Worm (Caenorhabditis elegans): ENCODE results near the gene C05D10.4.

Gene C05D10.4

DNA sequence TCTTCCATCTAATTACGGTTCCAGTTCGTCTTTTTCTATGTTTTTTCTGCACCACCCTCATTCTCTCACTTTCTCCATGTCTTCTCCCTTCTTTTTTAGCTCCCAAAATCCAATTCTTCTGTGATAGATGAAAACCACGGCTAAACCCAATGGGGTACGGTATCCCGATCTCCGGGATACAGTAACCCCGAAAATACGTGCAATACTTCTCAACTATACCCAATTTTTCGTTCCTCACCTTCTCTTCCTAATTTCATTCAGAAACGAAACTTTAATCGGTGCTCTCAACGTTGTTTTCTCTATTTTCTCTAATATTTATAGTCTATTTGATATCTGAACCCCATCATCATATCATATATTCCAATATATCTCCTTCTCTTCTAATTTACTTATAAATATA is 21.0 kb upstream of the C05D10.4 start (continued):
- TF ChIP-seq attf-6 (GFP tag; IDR thresholded peaks at IDR 0.05) = 0 out of 2 replicates have a peak, but pooled peaks have one; percentile 18
- no peak for TF ChIP-seq tlf-1 (GFP tag; optimal IDR thresholded peaks at IDR 0.05)
- no peak for TF ChIP-seq cebp-1 (GFP tag; IDR thresholded peaks at IDR 0.05)
- peak; percentile 24 for TF ChIP-seq cebp-1 (tag; optimal IDR thresholded peaks at IDR 0.05)
- TF ChIP-seq akir-1 (GFP tag; optimal IDR thresholded peaks at IDR 0.05) = no peak
- no peak for TF ChIP-seq zfh-2 (GFP tag; conservative IDR thresholded peaks at IDR 0.05)
- no peak for TF ChIP-seq ztf-18 (tag; optimal IDR thresholded peaks at IDR 0.05)
- 0 out of 2 replicates have a peak, but pooled peaks have one; percentile 28 for TF ChIP-seq cebp-2 (GFP tag; IDR thresholded peaks at IDR 0.05)
- TF ChIP-seq egl-44 (GFP tag; IDR thresholded peaks at IDR 0.05) = no peak
- no peak for TF ChIP-seq die-1 (tag; optimal IDR thresholded peaks at IDR 0.05)
- no peak for TF ChIP-seq gei-17 (GFP tag; optimal IDR thresholded peaks at IDR 0.05)
- no peak for TF ChIP-seq mes-4 (tag; optimal IDR thresholded peaks at IDR 0.05)
- no peak for TF ChIP-seq hlh-26 (GFP tag; conservative IDR thresholded peaks at IDR 0.05)
- TF ChIP-seq hrde-1 (tag; optimal IDR thresholded peaks at IDR 0.05; ENCODE audit: borderline replicate concordance) = peak; percentile 18
- TF ChIP-seq Y79H2A.3 (GFP tag; conservative IDR thresholded peaks at IDR 0.05) = no peak
- TF ChIP-seq him-1 (tag; optimal IDR thresholded peaks at IDR 0.05) = peak; percentile 42
- TF ChIP-seq ztf-25 (GFP tag; IDR thresholded peaks at IDR 0.05) = 0 out of 2 replicates have a peak, but pooled peaks have one; percentile 9
- peak; percentile 6 for TF ChIP-seq K12H6.12 (tag; optimal IDR thresholded peaks at IDR 0.05)
- no peak for TF ChIP-seq attf-5 (GFP tag; optimal IDR thresholded peaks at IDR 0.05)
- TF ChIP-seq F10E7.11 (tag; optimal IDR thresholded peaks at IDR 0.05) = no peak

DNA sequence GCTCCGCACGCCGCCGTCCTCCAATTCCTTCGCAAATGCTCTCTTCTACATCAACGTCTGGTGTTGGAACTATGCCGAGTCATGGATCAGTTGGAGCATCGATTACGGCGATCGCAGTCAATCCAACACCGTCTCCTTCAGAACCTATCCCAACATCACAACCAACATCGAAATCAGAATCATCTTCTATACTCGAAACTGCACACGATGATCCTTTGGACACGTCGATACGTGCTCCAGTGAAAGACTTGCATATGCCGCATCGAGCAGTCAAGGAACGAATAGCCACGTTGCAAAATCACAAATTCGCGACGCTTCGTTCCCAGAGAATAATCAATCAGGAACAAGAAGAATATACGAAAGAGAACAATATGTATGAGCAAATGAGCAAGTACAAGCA is 18.3 kb upstream of the C05D10.4 start:
- TF ChIP-seq cebp-2 (GFP tag; IDR thresholded peaks at IDR 0.05) = no peak
- no peak for TF ChIP-seq F55B11.4 (tag; optimal IDR thresholded peaks at IDR 0.05; ENCODE audit: borderline replicate concordance, insufficient read depth)
- no peak for TF ChIP-seq C17E4.6 (GFP tag; IDR thresholded peaks at IDR 0.05)
- no peak for TF ChIP-seq nhr-120 (GFP tag; IDR thresholded peaks at IDR 0.05)
- TF ChIP-seq aptf-2 (GFP tag; conservative IDR thresholded peaks at IDR 0.05) = no peak
- TF ChIP-seq tlf-1 (GFP tag; optimal IDR thresholded peaks at IDR 0.05) = no peak
- no peak for TF ChIP-seq zim-3 (tag; optimal IDR thresholded peaks at IDR 0.05)
- TF ChIP-seq athp-1 (tag; optimal IDR thresholded peaks at IDR 0.05) = no peak
- no peak for TF ChIP-seq lin-54 (GFP tag; optimal IDR thresholded peaks at IDR 0.05)
- no peak for TF ChIP-seq ztf-25 (GFP tag; IDR thresholded peaks at IDR 0.05)
- no peak for TF ChIP-seq lsy-27 (tag; optimal IDR thresholded peaks at IDR 0.05; ENCODE audit: borderline replicate concordance, insufficient read depth)
- no peak for TF ChIP-seq pha-4 (tag; optimal IDR thresholded peaks at IDR 0.05)
- no peak for TF ChIP-seq ceh-100 (GFP tag; IDR thresholded peaks at IDR 0.05)
- TF ChIP-seq gei-17 (GFP tag; optimal IDR thresholded peaks at IDR 0.05) = no peak
- TF ChIP-seq F49E8.2 (tag; optimal IDR thresholded peaks at IDR 0.05; ENCODE audit: insufficient read depth) = no peak
- TF ChIP-seq ceh-40 (GFP tag; IDR thresholded peaks at IDR 0.05) = no peak
- no peak for TF ChIP-seq F10E7.11 (tag; optimal IDR thresholded peaks at IDR 0.05)
- TF ChIP-seq ccch-3 (GFP tag; optimal IDR thresholded peaks at IDR 0.05) = no peak
- TF ChIP-seq lsl-1 (GFP tag; optimal IDR thresholded peaks at IDR 0.05) = no peak

DNA sequence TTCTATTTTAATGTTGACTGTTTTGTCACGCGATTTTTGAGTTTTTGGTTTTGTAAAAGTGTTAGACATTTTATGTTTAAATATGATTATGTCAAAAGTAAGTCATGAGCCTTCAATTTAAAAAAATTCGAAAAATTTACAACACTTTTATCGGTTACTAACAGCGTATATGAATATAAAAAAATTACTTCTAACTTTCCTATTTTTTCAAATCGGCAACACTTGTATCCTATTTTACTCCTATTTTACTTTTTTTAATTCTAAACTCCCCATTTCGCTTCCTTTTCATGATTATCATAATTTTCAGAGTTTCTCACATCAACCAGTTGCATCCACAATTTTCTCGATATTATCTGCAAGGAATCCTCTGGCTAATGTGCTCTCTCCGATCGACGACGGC is 15.7 kb upstream of the C05D10.4 start, which contains the start of gene kin-18:
kin-18 (plus strand) TSS at position 301 of the 400 bp plus-strand sequence.
- no peak for TF ChIP-seq F22D6.2 (tag; optimal IDR thresholded peaks at IDR 0.05)
- TF ChIP-seq F37B4.10 (GFP tag; IDR thresholded peaks at IDR 0.05) = no peak
- no peak for TF ChIP-seq sdz-38 (tag; optimal IDR thresholded peaks at IDR 0.05)
- TF ChIP-seq attf-6 (GFP tag; IDR thresholded peaks at IDR 0.05) = no peak
- no peak for TF ChIP-seq C06A6.2 (GFP tag; conservative IDR thresholded peaks at IDR 0.05)
- TF ChIP-seq ztf-3 (GFP tag; optimal IDR thresholded peaks at IDR 0.05) = no peak
- TF ChIP-seq Y67H2A.10 (GFP tag; conservative IDR thresholded peaks at IDR 0.05) = no peak
- no peak for TF ChIP-seq ceh-27 (GFP tag; optimal IDR thresholded peaks at IDR 0.05)
- TF ChIP-seq B0035.1 (tag; optimal IDR thresholded peaks at IDR 0.05) = no peak
